Worm (Caenorhabditis elegans): ENCODE measurements around the gene pph-1.
A peak's percentile ranks its signal among the peaks of the same experiment; 100 is the strongest.

Gene pph-1

ce11 chrV:10716865-10717713, 14.7 kb downstream of the pph-1 start:
- TF ChIP-seq lin-54 (GFP tag; optimal IDR thresholded peaks at IDR 0.05): no peak
- no peak for TF ChIP-seq F39B2.1 (GFP tag; IDR thresholded peaks at IDR 0.05)
- TF ChIP-seq somi-1 (GFP tag; optimal IDR thresholded peaks at IDR 0.05): peak; percentile 16
- TF ChIP-seq hmg-1.2 (GFP tag; IDR thresholded peaks at IDR 0.05): 0 out of 2 replicates have a peak, but pooled peaks have one; percentile 12
- no peak for TF ChIP-seq lsl-1 (GFP tag; optimal IDR thresholded peaks at IDR 0.05)
- no peak for TF ChIP-seq attf-5 (GFP tag; optimal IDR thresholded peaks at IDR 0.05)
- peak; percentile 36; the same call in 1 of the 2 replicates for TF ChIP-seq dox-1 (GFP tag; IDR thresholded peaks at IDR 0.05)
- TF ChIP-seq ceh-91 (GFP tag; IDR thresholded peaks at IDR 0.05): no peak
- TF ChIP-seq ceh-27 (GFP tag; optimal IDR thresholded peaks at IDR 0.05): no peak
- peak; percentile 82 for TF ChIP-seq zfh-2 (GFP tag; conservative IDR thresholded peaks at IDR 0.05)
- TF ChIP-seq sea-2 (GFP tag; IDR thresholded peaks at IDR 0.05): no peak
- TF ChIP-seq B0035.1 (tag; optimal IDR thresholded peaks at IDR 0.05): no peak
- TF ChIP-seq die-1 (tag; optimal IDR thresholded peaks at IDR 0.05): no peak
- peak; percentile 47 for TF ChIP-seq ztf-26 (tag; optimal IDR thresholded peaks at IDR 0.05)
- 0 out of 2 replicates have a peak, but pooled peaks have one; percentile 19 for TF ChIP-seq Y53G8AR.9 (GFP tag; conservative IDR thresholded peaks at IDR 0.05)
- TF ChIP-seq snpc-3.4 (tag; optimal IDR thresholded peaks at IDR 0.05): no peak
- 0 out of 2 replicates have a peak, but pooled peaks have one; percentile 8 for TF ChIP-seq nfyb-1 (GFP tag; IDR thresholded peaks at IDR 0.05)
- no peak for TF ChIP-seq ztf-22 (GFP tag; optimal IDR thresholded peaks at IDR 0.05)
- no peak for TF ChIP-seq F10E7.11 (tag; optimal IDR thresholded peaks at IDR 0.05)
- no peak for TF ChIP-seq tbx-9 (tag; optimal IDR thresholded peaks at IDR 0.05; ENCODE audit: borderline replicate concordance)
- TF ChIP-seq ets-4 (GFP tag; optimal IDR thresholded peaks at IDR 0.05): no peak
- no peak for TF ChIP-seq sdz-38 (tag; optimal IDR thresholded peaks at IDR 0.05)
- no peak for TF ChIP-seq nhr-90 (tag; optimal IDR thresholded peaks at IDR 0.05)
- TF ChIP-seq sptf-2 (GFP tag; optimal IDR thresholded peaks at IDR 0.05): no peak
- no peak for TF ChIP-seq K11D2.4 (GFP tag; IDR thresholded peaks at IDR 0.05)
- TF ChIP-seq ceh-58 (GFP tag; IDR thresholded peaks at IDR 0.05): no peak
- no peak for TF ChIP-seq ceh-40 (GFP tag; IDR thresholded peaks at IDR 0.05)
- peak; percentile 45; the same call in 1 of the 2 replicates for TF ChIP-seq lin-26 (GFP tag; IDR thresholded peaks at IDR 0.05)
- TF ChIP-seq Y95B8A.8 (GFP tag; IDR thresholded peaks at IDR 0.05): 0 out of 2 replicates have a peak, but pooled peaks have one; percentile 42
- peak; percentile 70; the same call in 1 of the 2 replicates for TF ChIP-seq egrh-3 (GFP tag; IDR thresholded peaks at IDR 0.05)
- no peak for TF ChIP-seq hsf-1 (GFP tag; IDR thresholded peaks at IDR 0.05)
- no peak; the same call in 1 of the 2 replicates for TF ChIP-seq cebp-1 (GFP tag; IDR thresholded peaks at IDR 0.05)
- TF ChIP-seq cebp-1 (tag; optimal IDR thresholded peaks at IDR 0.05): peak; percentile 32
- TF ChIP-seq F52B5.7 (tag; optimal IDR thresholded peaks at IDR 0.05): no peak
- TF ChIP-seq lir-1 (GFP tag; conservative IDR thresholded peaks at IDR 0.05): no peak
- TF ChIP-seq madf-10 (tag; optimal IDR thresholded peaks at IDR 0.05): no peak

ce11 chrV:10718037-10718436, 15.7 kb downstream of the pph-1 start:
- no peak for TF ChIP-seq him-1 (tag; optimal IDR thresholded peaks at IDR 0.05)
- TF ChIP-seq gei-17 (GFP tag; optimal IDR thresholded peaks at IDR 0.05): no peak
- no peak for TF ChIP-seq F23B12.7 (tag; optimal IDR thresholded peaks at IDR 0.05; ENCODE audit: insufficient read depth)
- TF ChIP-seq snpc-3.4 (tag; optimal IDR thresholded peaks at IDR 0.05): no peak
- no peak for TF ChIP-seq aptf-2 (GFP tag; conservative IDR thresholded peaks at IDR 0.05)
- no peak for TF ChIP-seq nhr-90 (tag; optimal IDR thresholded peaks at IDR 0.05)
- no peak for TF ChIP-seq nfya-2 (GFP tag; IDR thresholded peaks at IDR 0.05)
- TF ChIP-seq unc-62 (GFP tag; optimal IDR thresholded peaks at IDR 0.05): no peak
- TF ChIP-seq F39B2.1 (GFP tag; IDR thresholded peaks at IDR 0.05): no peak
- TF ChIP-seq mcd-1 (GFP tag; IDR thresholded peaks at IDR 0.05): no peak
- TF ChIP-seq somi-1 (GFP tag; optimal IDR thresholded peaks at IDR 0.05): no peak
- TF ChIP-seq attf-6 (GFP tag; IDR thresholded peaks at IDR 0.05): no peak
- TF ChIP-seq pbrm-1 (GFP tag; IDR thresholded peaks at IDR 0.05): no peak
- no peak for TF ChIP-seq B0261.1 (tag; optimal IDR thresholded peaks at IDR 0.05)
- TF ChIP-seq madf-10 (tag; optimal IDR thresholded peaks at IDR 0.05): no peak
- TF ChIP-seq F37B4.10 (GFP tag; IDR thresholded peaks at IDR 0.05): no peak
- no peak for TF ChIP-seq bed-1 (GFP tag; IDR thresholded peaks at IDR 0.05)
